Fruit fly (Drosophila melanogaster): ENCODE measurements around the gene Cyt-c-p.

- TF ChIP-seq CG8301 (tag; optimal IDR thresholded peaks at IDR 0.05), result no peak
- TF ChIP-seq CG12605 (GFP tag; IDR thresholded peaks at IDR 0.05), result no peak
- TF ChIP-seq Pif1A (GFP tag; optimal IDR thresholded peaks at IDR 0.05), result no peak
- TF ChIP-seq EcR (GFP tag; optimal IDR thresholded peaks at IDR 0.05), result no peak
- no peak for TF ChIP-seq CG10348 (GFP tag; IDR thresholded peaks at IDR 0.05)
- TF ChIP-seq CG8159 (tag; optimal IDR thresholded peaks at IDR 0.05), result no peak
- TF ChIP-seq CG34367 (tag; optimal IDR thresholded peaks at IDR 0.05), result no peak
- no peak for TF ChIP-seq Snoo (tag; optimal IDR thresholded peaks at IDR 0.05)
- no peak for TF ChIP-seq rn (GFP tag; IDR thresholded peaks at IDR 0.05)
- TF ChIP-seq CG17806 (tag; optimal IDR thresholded peaks at IDR 0.05), result no peak
- no peak for TF ChIP-seq gl (tag; optimal IDR thresholded peaks at IDR 0.05)
- TF ChIP-seq CG13204 (GFP tag; optimal IDR thresholded peaks at IDR 0.05), result no peak
These were observed 42.2 kb downstream of the Cyt-c-p start for dm6 chr2L:16761891-16762290.
